Worm (Caenorhabditis elegans): Measurements from ENCODE around the gene trpp-12.

ce11 chrX:2380818-2381217, 28.7 kb upstream of the trpp-12 start:
- TF ChIP-seq mbf-1 (tag; optimal IDR thresholded peaks at IDR 0.05) (no peak), ztf-11 (tag; optimal IDR thresholded peaks at IDR 0.05) (no peak), unc-39 (tag; optimal IDR thresholded peaks at IDR 0.05) (no peak), snpc-4 (tag; optimal IDR thresholded peaks at IDR 0.05) (no peak), lsy-2 (tag; optimal IDR thresholded peaks at IDR 0.05) (no peak), lin-13 (GFP tag; optimal IDR thresholded peaks at IDR 0.05) (no peak)

All from whole organism, L2 larva.